Worm (Caenorhabditis elegans): Measurements from ENCODE around the gene F52C12.2.

Gene F52C12.2

ce11 chrIV:1945200-1945599 is 8.2 kb upstream of the F52C12.2 start:
- TF ChIP-seq M03D4.4 (tag; optimal IDR thresholded peaks at IDR 0.05) (no peak), ceh-83 (GFP tag; optimal IDR thresholded peaks at IDR 0.05) (no peak), ces-1 (GFP tag; optimal IDR thresholded peaks at IDR 0.05) (no peak), ceh-39 (tag; optimal IDR thresholded peaks at IDR 0.05) (no peak), nhr-2 (tag; optimal IDR thresholded peaks at IDR 0.05) (no peak)

- TF ChIP-seq lin-13 (tag; optimal IDR thresholded peaks at IDR 0.05) (no peak), nhr-2 (tag; optimal IDR thresholded peaks at IDR 0.05) (no peak), ceh-39 (tag; optimal IDR thresholded peaks at IDR 0.05) (no peak), mab-5 (tag; optimal IDR thresholded peaks at IDR 0.05) (no peak), ceh-83 (GFP tag; optimal IDR thresholded peaks at IDR 0.05) (no peak), sem-2 (GFP tag; optimal IDR thresholded peaks at IDR 0.05) (no peak), nhr-237 (tag; optimal IDR thresholded peaks at IDR 0.05) (no peak), unc-62 (GFP tag; optimal IDR thresholded peaks at IDR 0.05) (no peak), cnd-1 (tag; optimal IDR thresholded peaks at IDR 0.05) (no peak)
These were observed 5.5 kb upstream of the F52C12.2 start, which contains the start of gene tsen-54 for ce11 chrIV:1947891-1948290. Gene tsen-54, plus strand, starts transcription at chrIV:1948191.

- TF ChIP-seq elt-3 (tag; optimal IDR thresholded peaks at IDR 0.05) (no peak), nhr-76 (tag; optimal IDR thresholded peaks at IDR 0.05) (no peak), unc-120 (tag; optimal IDR thresholded peaks at IDR 0.05; ENCODE audit: poor library complexity, severe bottlenecking) (no peak), elt-1 (tag; optimal IDR thresholded peaks at IDR 0.05; ENCODE audit: borderline replicate concordance, insufficient read depth) (no peak), mab-5 (tag; optimal IDR thresholded peaks at IDR 0.05) (no peak), nhr-237 (tag; optimal IDR thresholded peaks at IDR 0.05) (no peak), ztf-11 (tag; optimal IDR thresholded peaks at IDR 0.05) (no peak), sptf-1 (tag; optimal IDR thresholded peaks at IDR 0.05) (no peak), nhr-2 (tag; optimal IDR thresholded peaks at IDR 0.05) (no peak), lin-32 (GFP tag; optimal IDR thresholded peaks at IDR 0.05) (no peak), M03D4.4 (tag; optimal IDR thresholded peaks at IDR 0.05) (no peak), bed-3 (GFP tag; optimal IDR thresholded peaks at IDR 0.05) (no peak), pha-4 (tag; optimal IDR thresholded peaks at IDR 0.05) (no peak), blmp-1 (tag; optimal IDR thresholded peaks at IDR 0.05) (no peak), ham-2 (GFP tag; optimal IDR thresholded peaks at IDR 0.05) (no peak)
These were observed 1.1 kb upstream of the F52C12.2 start for ce11 chrIV:1952312-1952711.

- TF ChIP-seq unc-39 (tag; optimal IDR thresholded peaks at IDR 0.05): no peak
- no peak for TF ChIP-seq elt-1 (tag; optimal IDR thresholded peaks at IDR 0.05; ENCODE audit: borderline replicate concordance, insufficient read depth)
- TF ChIP-seq lin-32 (GFP tag; optimal IDR thresholded peaks at IDR 0.05): no peak
- TF ChIP-seq bed-3 (GFP tag; optimal IDR thresholded peaks at IDR 0.05): no peak
- no peak for TF ChIP-seq sptf-1 (tag; optimal IDR thresholded peaks at IDR 0.05)
- TF ChIP-seq ceh-43 (GFP tag; optimal IDR thresholded peaks at IDR 0.05): no peak
- no peak for TF ChIP-seq nhr-76 (tag; optimal IDR thresholded peaks at IDR 0.05)
- no peak for TF ChIP-seq tbx-8 (GFP tag; optimal IDR thresholded peaks at IDR 0.05)
- no peak for TF ChIP-seq ceh-39 (tag; optimal IDR thresholded peaks at IDR 0.05)
- TF ChIP-seq lsy-2 (tag; optimal IDR thresholded peaks at IDR 0.05): no peak
- TF ChIP-seq nhr-28 (tag; optimal IDR thresholded peaks at IDR 0.05): no peak
- no peak for TF ChIP-seq hlh-1 (tag; optimal IDR thresholded peaks at IDR 0.05)
- no peak for TF ChIP-seq flh-1 (GFP tag; optimal IDR thresholded peaks at IDR 0.05)
- no peak for TF ChIP-seq ceh-83 (GFP tag; optimal IDR thresholded peaks at IDR 0.05)
These were observed 3.0 kb downstream of the F52C12.2 start, which contains the start of gene F52C12.6 for ce11 chrIV:1956411-1956810. Gene F52C12.6, plus strand, starts transcription at chrIV:1956711.

- TF ChIP-seq elt-1 (tag; optimal IDR thresholded peaks at IDR 0.05; ENCODE audit: borderline replicate concordance, insufficient read depth) (no peak), zip-8 (tag; optimal IDR thresholded peaks at IDR 0.05) (no peak), nhr-76 (tag; optimal IDR thresholded peaks at IDR 0.05) (no peak), sptf-1 (tag; optimal IDR thresholded peaks at IDR 0.05) (no peak)
These were observed 6.2 kb downstream of the F52C12.2 start, which contains the start of gene tdpo-1 for ce11 chrIV:1959554-1959953. Gene tdpo-1, plus strand, starts transcription at chrIV:1959854.

- no peak for TF ChIP-seq ceh-43 (GFP tag; optimal IDR thresholded peaks at IDR 0.05)
- no peak for TF ChIP-seq unc-39 (tag; optimal IDR thresholded peaks at IDR 0.05)
- no peak for TF ChIP-seq drap-1 (GFP tag; optimal IDR thresholded peaks at IDR 0.05)
- TF ChIP-seq unc-120 (tag; optimal IDR thresholded peaks at IDR 0.05; ENCODE audit: poor library complexity, severe bottlenecking): no peak
- TF ChIP-seq nhr-28 (tag; optimal IDR thresholded peaks at IDR 0.05): no peak
- no peak for TF ChIP-seq nhr-2 (tag; optimal IDR thresholded peaks at IDR 0.05)
- TF ChIP-seq blmp-1 (tag; optimal IDR thresholded peaks at IDR 0.05): no peak
- TF ChIP-seq bed-3 (GFP tag; optimal IDR thresholded peaks at IDR 0.05): no peak
- no peak for TF ChIP-seq nhr-12 (tag; optimal IDR thresholded peaks at IDR 0.05)
- no peak for TF ChIP-seq sem-2 (GFP tag; optimal IDR thresholded peaks at IDR 0.05)
- TF ChIP-seq ham-2 (GFP tag; optimal IDR thresholded peaks at IDR 0.05): no peak
- no peak for TF ChIP-seq lin-32 (GFP tag; optimal IDR thresholded peaks at IDR 0.05)
- no peak for TF ChIP-seq M03D4.4 (tag; optimal IDR thresholded peaks at IDR 0.05)
- TF ChIP-seq zip-8 (tag; optimal IDR thresholded peaks at IDR 0.05): no peak
- TF ChIP-seq lin-13 (tag; optimal IDR thresholded peaks at IDR 0.05): no peak
These were observed 9.9 kb downstream of the F52C12.2 start, which contains the start of gene ulp-3 for ce11 chrIV:1963247-1963646. Gene ulp-3, plus strand, starts transcription at chrIV:1963634.
